Worm (Caenorhabditis elegans): ENCODE results near the gene F36G3.1.

The F36G3.1 gene

ce11 chrX:9735479-9735878 is 53.5 kb downstream of the F36G3.1 start:
- TF ChIP-seq tbx-2 (tag; optimal IDR thresholded peaks at IDR 0.05), result no peak
- TF ChIP-seq unc-55 (GFP tag; optimal IDR thresholded peaks at IDR 0.05), result peak; percentile 66
- TF ChIP-seq ceh-34 (tag; optimal IDR thresholded peaks at IDR 0.05), result peak; percentile 4
- no peak for TF ChIP-seq hlh-13 (GFP tag; optimal IDR thresholded peaks at IDR 0.05)

Measured in whole organism, late embryonic.